Fruit fly (Drosophila melanogaster) whole organism, embryonic: Measurements from ENCODE around the gene CG13000.

Source experiments
- Antp ChIP-seq: fragments of 200-800 bp; sonication (Bioruptor generic); optimal IDR thresholded peaks from 3 replicates; lab custom pipeline; 2016; ENCODE audit warnings: missing biosample characterization, missing genetic modification characterization
- Asciz ChIP-seq: fragments of 200-800 bp; sonication (Bioruptor generic); optimal IDR thresholded peaks from 2 replicates; lab custom pipeline; 2017; ENCODE audit warnings: missing biosample characterization, mild to moderate bottlenecking, missing genetic modification characterization, missing genetic modification reagents
- B-H2 ChIP-seq: fragments of 200-800 bp; sonication (Bioruptor generic); optimal IDR thresholded peaks from 2 replicates; lab custom pipeline; 2018; ENCODE audit warnings: missing biosample characterization, mild to moderate bottlenecking, missing genetic modification characterization
- CG10147 ChIP-seq: fragments of 200-800 bp; sonication (Bioruptor generic); optimal IDR thresholded peaks from 2 replicates; lab custom pipeline; 2019; ENCODE audit warnings: missing biosample characterization, mild to moderate bottlenecking, missing genetic modification characterization, moderate library complexity
- CG10366 ChIP-seq: fragments of 200-800 bp; sonication (Bioruptor generic); IDR thresholded peaks from 2 replicates; pipeline ENCODE4 v1.3.6; 2022; ENCODE audit warnings: missing biosample characterization, missing genetic modification characterization
- CG11398 ChIP-seq: fragments of 200-800 bp; sonication (Bioruptor generic); optimal IDR thresholded peaks from 2 replicates; lab custom pipeline; 2016; ENCODE audit warnings: missing biosample characterization, missing genetic modification characterization
- CG12155 ChIP-seq: fragments of 200-800 bp; sonication (Bioruptor generic); optimal IDR thresholded peaks from 3 replicates; lab custom pipeline; 2016; ENCODE audit warnings: missing biosample characterization, missing genetic modification characterization
- CG12391 ChIP-seq: fragments of 200-800 bp; sonication (Bioruptor generic); optimal IDR thresholded peaks from 3 replicates; lab custom pipeline; 2018; ENCODE audit warnings: missing biosample characterization, mild to moderate bottlenecking, missing genetic modification characterization, moderate library complexity
- CG12659 ChIP-seq: fragments of 200-800 bp; sonication (Bioruptor generic); optimal IDR thresholded peaks from 3 replicates; lab custom pipeline; 2017; ENCODE audit warnings: mild to moderate bottlenecking, missing biosample characterization, missing genetic modification reagents, missing genetic modification characterization
- CG13775 ChIP-seq: fragments of 200-800 bp; sonication (Bioruptor generic); optimal IDR thresholded peaks from 3 replicates; lab custom pipeline; 2017; ENCODE audit warnings: missing biosample characterization, mild to moderate bottlenecking, missing genetic modification characterization
- CG14441 ChIP-seq: fragments of 200-800 bp; sonication (Bioruptor generic); IDR thresholded peaks from 2 replicates; pipeline ENCODE4 v1.3.6; 2022; ENCODE audit warnings: missing biosample characterization, missing genetic modification characterization
- CG14965 ChIP-seq: fragments of 200-800 bp; sonication (Bioruptor generic); optimal IDR thresholded peaks from 2 replicates; lab custom pipeline; 2016; ENCODE audit warnings: missing biosample characterization, missing genetic modification characterization, borderline replicate concordance
- CG15601 ChIP-seq: fragments of 200-800 bp; sonication (Bioruptor generic); optimal IDR thresholded peaks from 3 replicates; lab custom pipeline; 2019; ENCODE audit warnings: missing biosample characterization, mild to moderate bottlenecking, missing genetic modification characterization, moderate library complexity
- CG17802 ChIP-seq: fragments of 200-800 bp; sonication (Bioruptor generic); optimal IDR thresholded peaks from 2 replicates; lab custom pipeline; 2018; ENCODE audit warnings: missing biosample characterization, mild to moderate bottlenecking, missing genetic modification characterization, moderate library complexity
- CG17912 ChIP-seq: fragments of 200-800 bp; sonication (Bioruptor generic); optimal IDR thresholded peaks from 2 replicates; lab custom pipeline; 2018; ENCODE audit warnings: missing biosample characterization, mild to moderate bottlenecking, missing genetic modification characterization
- CG2202 ChIP-seq: fragments of 200-800 bp; sonication (Bioruptor generic); optimal IDR thresholded peaks from 2 replicates; lab custom pipeline; 2018; ENCODE audit warnings: missing biosample characterization, mild to moderate bottlenecking, missing genetic modification characterization
- CG2678 ChIP-seq: fragments of 200-800 bp; sonication (Bioruptor generic); optimal IDR thresholded peaks from 3 replicates; lab custom pipeline; 2019; ENCODE audit warnings: missing biosample characterization, mild to moderate bottlenecking, missing genetic modification characterization, moderate library complexity
- CG2875 ChIP-seq: fragments of 200-800 bp; sonication (Bioruptor generic); optimal IDR thresholded peaks from 2 replicates; lab custom pipeline; 2017; ENCODE audit warnings: missing biosample characterization, mild to moderate bottlenecking, missing genetic modification characterization, missing genetic modification reagents
- CG2889 ChIP-seq: fragments of 200-800 bp; sonication (Bioruptor generic); IDR thresholded peaks from 3 replicates; pipeline ENCODE4 v1.3.6; 2022; ENCODE audit warnings: missing biosample characterization, missing genetic modification characterization
- CG6654 ChIP-seq: fragments of 200-800 bp; sonication (Bioruptor generic); optimal IDR thresholded peaks from 2 replicates; lab custom pipeline; 2017; ENCODE audit warnings: missing biosample characterization, mild to moderate bottlenecking, missing genetic modification characterization
- CG7372 ChIP-seq: fragments of 200-800 bp; sonication (Bioruptor generic); IDR thresholded peaks from 2 replicates; pipeline ENCODE4 v1.3.6; 2022; ENCODE audit warnings: missing biosample characterization, missing genetic modification characterization
- CG7928 ChIP-seq: fragments of 200-800 bp; sonication (Bioruptor generic); optimal IDR thresholded peaks from 2 replicates; lab custom pipeline; 2017; ENCODE audit warnings: missing biosample characterization, mild to moderate bottlenecking, missing genetic modification characterization
- Chrac-16 ChIP-seq: fragments of 200-800 bp; sonication (Bioruptor generic); optimal IDR thresholded peaks from 3 replicates; lab custom pipeline; 2016; ENCODE audit warnings: missing biosample characterization, missing genetic modification characterization
- CrebB ChIP-seq: fragments of 200-800 bp; sonication (Bioruptor generic); optimal IDR thresholded peaks from 3 replicates; lab custom pipeline; 2018; ENCODE audit warnings: missing biosample characterization, mild to moderate bottlenecking, missing genetic modification characterization
- Drgx ChIP-seq: fragments of 200-800 bp; sonication (Bioruptor generic); IDR thresholded peaks from 2 replicates; pipeline ENCODE4 v1.3.6; 2022; ENCODE audit warnings: missing biosample characterization, missing genetic modification characterization
- E2f1 ChIP-seq: fragments of 200-800 bp; sonication (Bioruptor generic); IDR thresholded peaks from 2 replicates; pipeline ENCODE4 v1.3.6; 2022; ENCODE audit warnings: missing biosample characterization, missing genetic modification characterization
- GATAe ChIP-seq: fragments of 200-800 bp; sonication (Bioruptor generic); conservative IDR thresholded peaks from 2 replicates; pipeline ENCODE4 v1.3.6; 2022; ENCODE audit warnings: missing biosample characterization, missing genetic modification characterization
- Meics ChIP-seq: fragments of 200-800 bp; sonication (Bioruptor generic); optimal IDR thresholded peaks from 2 replicates; lab custom pipeline; 2017; ENCODE audit warnings: missing biosample characterization, mild to moderate bottlenecking, missing genetic modification characterization
- Mes4 ChIP-seq: fragments of 200-800 bp; sonication (Bioruptor generic); optimal IDR thresholded peaks from 2 replicates; lab custom pipeline; 2016; ENCODE audit warnings: missing biosample characterization, missing genetic modification characterization
- NFAT ChIP-seq: fragments of 200-800 bp; sonication (Bioruptor generic); IDR thresholded peaks from 2 replicates; pipeline ENCODE4 v1.3.6; 2022; ENCODE audit warnings: missing biosample characterization, missing genetic modification characterization
- NK7.1 ChIP-seq: fragments of 200-800 bp; sonication (Bioruptor generic); optimal IDR thresholded peaks from 3 replicates; lab custom pipeline; 2016; ENCODE audit warnings: missing biosample characterization, missing genetic modification characterization
- NfI ChIP-seq: fragments of 200-800 bp; sonication (Bioruptor generic); optimal IDR thresholded peaks from 3 replicates; lab custom pipeline; 2018; ENCODE audit warnings: missing biosample characterization, mild to moderate bottlenecking, missing genetic modification characterization, moderate library complexity
- Ptx1 ChIP-seq: fragments of 200-800 bp; sonication (Bioruptor generic); IDR thresholded peaks from 2 replicates; pipeline ENCODE4 v1.3.6; 2022; ENCODE audit warnings: missing biosample characterization, missing genetic modification characterization
- Side ChIP-seq: fragments of 200-800 bp; sonication (Bioruptor generic); optimal IDR thresholded peaks from 2 replicates; lab custom pipeline; 2016; ENCODE audit warnings: missing biosample characterization, missing genetic modification characterization
- Sox100B ChIP-seq: fragments of 200-800 bp; sonication (Bioruptor generic); optimal IDR thresholded peaks from 3 replicates; lab custom pipeline; 2018; ENCODE audit warnings: missing biosample characterization, mild to moderate bottlenecking, missing genetic modification characterization
- az2 ChIP-seq: fragments of 200-800 bp; sonication (Bioruptor generic); optimal IDR thresholded peaks from 3 replicates; lab custom pipeline; 2016; ENCODE audit warnings: missing biosample characterization, missing genetic modification characterization
- chif ChIP-seq, 2 experiments: fragments of 200-800 bp; sonication (Bioruptor generic); optimal IDR thresholded peaks; 3 replicates each; lab custom pipeline; 2016; ENCODE audit warnings: missing biosample characterization in 2 of 2, missing genetic modification characterization in 2 of 2
- chn ChIP-seq: fragments of 200-800 bp; sonication (Bioruptor generic); optimal IDR thresholded peaks from 2 replicates; lab custom pipeline; 2016; ENCODE audit warnings: missing biosample characterization, missing genetic modification characterization
- crp ChIP-seq, 2 experiments: fragments of 200-800 bp; sonication (Bioruptor generic); optimal IDR thresholded peaks; 2 replicates in 1 of 2; 3 replicates in 1 of 2; lab custom pipeline; 2017; ENCODE audit warnings: missing biosample characterization in 2 of 2, missing genetic modification characterization in 2 of 2, mild to moderate bottlenecking in 1 of 2, moderate library complexity in 1 of 2
- exex ChIP-seq: fragments of 200-800 bp; sonication (Bioruptor generic); optimal IDR thresholded peaks from 4 replicates; lab custom pipeline; 2018; ENCODE audit warnings: missing biosample characterization, mild to moderate bottlenecking, missing genetic modification characterization, moderate library complexity
- fd102C ChIP-seq: fragments of 200-800 bp; sonication (Bioruptor generic); optimal IDR thresholded peaks from 2 replicates; lab custom pipeline; 2018; ENCODE audit warnings: missing biosample characterization, mild to moderate bottlenecking, missing genetic modification characterization, moderate library complexity
- fd96Cb ChIP-seq: fragments of 200-800 bp; sonication (Bioruptor generic); optimal IDR thresholded peaks from 2 replicates; lab custom pipeline; 2018; ENCODE audit warnings: missing biosample characterization, mild to moderate bottlenecking, missing genetic modification characterization, moderate library complexity
- knrl ChIP-seq: fragments of 200-800 bp; sonication (Bioruptor generic); IDR thresholded peaks from 3 replicates; pipeline ENCODE4 v1.3.6; 2022; ENCODE audit warnings: missing biosample characterization, missing genetic modification characterization; ENCODE audit not compliant: partially characterized antibody
- onecut ChIP-seq: fragments of 200-800 bp; sonication (Bioruptor generic); IDR thresholded peaks from 2 replicates; pipeline ENCODE4 v1.3.6; 2022; ENCODE audit warnings: missing biosample characterization, missing genetic modification characterization
- pros ChIP-seq: fragments of 200-800 bp; sonication (Bioruptor generic); optimal IDR thresholded peaks from 3 replicates; lab custom pipeline; 2019; ENCODE audit warnings: missing biosample characterization, mild to moderate bottlenecking, missing genetic modification characterization, moderate library complexity
- scrt ChIP-seq: fragments of 200-800 bp; sonication (Bioruptor generic); optimal IDR thresholded peaks from 2 replicates; lab custom pipeline; 2018; ENCODE audit warnings: missing biosample characterization, mild to moderate bottlenecking, missing genetic modification characterization, moderate library complexity
- tup ChIP-seq: fragments of 200-800 bp; sonication (Bioruptor generic); optimal IDR thresholded peaks from 2 replicates; lab custom pipeline; 2016; ENCODE audit warnings: missing biosample characterization, mild to moderate bottlenecking, missing genetic modification characterization, moderate library complexity
- unc-4 ChIP-seq: fragments of 200-800 bp; sonication (Bioruptor generic); IDR thresholded peaks from 2 replicates; pipeline ENCODE4 v1.3.6; 2022; ENCODE audit warnings: missing biosample characterization, missing genetic modification characterization; ENCODE audit not compliant: partially characterized antibody
- vfl ChIP-seq: fragments of 200-800 bp; sonication (Bioruptor generic); optimal IDR thresholded peaks from 2 replicates; lab custom pipeline; 2016; ENCODE audit warnings: missing biosample characterization, missing genetic modification characterization
- vnd ChIP-seq: fragments of 200-800 bp; sonication (Bioruptor generic); IDR thresholded peaks from 3 replicates; pipeline ENCODE4 v1.3.6; 2022; ENCODE audit warnings: missing biosample characterization, missing genetic modification characterization; ENCODE audit not compliant: partially characterized antibody

Gene CG13000

dm6 chrX:16944049-16944532 lies 4.2 kb downstream of the CG13000 start (continued):
- TF ChIP-seq Ptx1 (peak; percentile 67; the same call in 1 of the 2 replicates), CG13775 (GFP tag; lab: Kevin White, UChicago) (peak; percentile 37), Sox100B (GFP tag; lab: Kevin White, UChicago) (peak; percentile 63), CG15601 (tag; lab: Kevin White, UChicago) (no peak), CG12391 (tag; lab: Kevin White, UChicago) (peak; percentile 71), NK7.1 (GFP tag; lab: Kevin White, UChicago) (no peak), CG10366 (no peak; the same call in 1 of the 2 replicates), CG14965 (no peak), Mes4 (GFP tag; lab: Kevin White, UChicago) (no peak), Antp (GFP tag; lab: Kevin White, UChicago) (no peak), chn (no peak), CG7928 (GFP tag; lab: Kevin White, UChicago) (no peak), CrebB (peak; percentile 46), CG6654 (GFP tag; lab: Kevin White, UChicago) (no peak), Asciz (peak; percentile 47), fd96Cb (tag; lab: Kevin White, UChicago) (peak; percentile 60), CG12155 (peak; percentile 23), E2f1 (GFP tag; lab: Robert Waterston, UW) (peak; percentile 40; the same call in 1 of the 2 replicates), scrt (peak; percentile 50), Meics (peak; percentile 85), CG10147 (peak; percentile 33), vfl (no peak), CG12659 (peak; percentile 71), Chrac-16 (GFP tag; lab: Kevin White, UChicago) (peak; percentile 3), onecut (GFP tag; lab: Robert Waterston, UW) (no peak), Side (GFP tag; lab: Kevin White, UChicago) (no peak), exex (tag; lab: Kevin White, UChicago) (peak; percentile 84), CG17802 (tag; lab: Kevin White, UChicago) (no peak), chif (GFP tag; optimal IDR thresholded peaks at IDR 0.05; lab: Kevin White, UChicago) (no peak), tup (GFP tag; lab: Kevin White, UChicago) (no peak), B-H2 (GFP tag; lab: Kevin White, UChicago) (no peak), Drgx (GFP tag; lab: Robert Waterston, UW) (peak; percentile 36; the same call in 1 of the 2 replicates), NFAT (GFP tag; lab: Robert Waterston, UW) (no peak), vnd (GFP tag; lab: Robert Waterston, UW) (no peak), CG2889 (GFP tag; lab: Robert Waterston, UW) (no peak), fd102C (GFP tag; lab: Kevin White, UChicago) (no peak), az2 (GFP tag; lab: Kevin White, UChicago) (peak; percentile 19), CG2678 (tag; lab: Kevin White, UChicago) (peak; percentile 91), CG2875 (GFP tag; lab: Kevin White, UChicago) (no peak), CG11398 (GFP tag; lab: Kevin White, UChicago) (no peak), knrl (GFP tag; lab: Robert Waterston, UW) (no peak), CG7372 (no peak), pros (no peak), NfI (GFP tag; lab: Kevin White, UChicago) (peak; percentile 43), CG14441 (GFP tag; lab: Robert Waterston, UW) (no peak), CG2202 (tag; lab: Kevin White, UChicago) (no peak), unc-4 (GFP tag; lab: Robert Waterston, UW) (no peak), GATAe (GFP tag; lab: Robert Waterston, UW) (0 out of 2 replicates have a peak, but pooled peaks have one; percentile 31), CG17912 (GFP tag; lab: Kevin White, UChicago) (no peak), crp (GFP tag; optimal IDR thresholded peaks at IDR 0.05; lab: Kevin White, UChicago) (no peak)
